Fruit fly (Drosophila melanogaster) whole organism, wandering third instar larva: Measurements from ENCODE around the gene mRpS33.

ENCODE experiments used
- Abd-B ChIP-seq: fragments of >200 bp; optimal IDR thresholded peaks from 2 replicates; lab custom pipeline; 2017; ENCODE audit warnings: missing biosample characterization, missing genetic modification characterization
- CG9705 ChIP-seq: fragments of 200-800 bp; sonication (Bioruptor generic); optimal IDR thresholded peaks from 2 replicates; lab custom pipeline; 2018; ENCODE audit warnings: missing biosample characterization, mild to moderate bottlenecking, missing genetic modification characterization
- Dfd ChIP-seq: fragments of >200 bp; optimal IDR thresholded peaks from 2 replicates; lab custom pipeline; 2017; ENCODE audit warnings: missing biosample characterization, missing genetic modification characterization
- GATAd ChIP-seq: sonication (Bioruptor generic); optimal IDR thresholded peaks from 2 replicates; lab custom pipeline; 2016; ENCODE audit warnings: missing biosample characterization, missing genetic modification characterization
- HLH106 ChIP-seq: fragments of 200-800 bp; optimal IDR thresholded peaks from 3 replicates; lab custom pipeline; 2019; ENCODE audit warnings: missing biosample characterization, mild to moderate bottlenecking, missing genetic modification characterization, moderate library complexity
- Hr78 ChIP-seq: fragments of >200 bp; optimal IDR thresholded peaks from 2 replicates; lab custom pipeline; 2017; ENCODE audit warnings: missing biosample characterization, missing genetic modification characterization
- Hr83 ChIP-seq: fragments of 200-300 bp; sonication (Bioruptor generic); optimal IDR thresholded peaks from 2 replicates; lab custom pipeline; 2016; ENCODE audit warnings: missing biosample characterization, mild to moderate bottlenecking, missing genetic modification characterization, moderate library complexity; ENCODE audit not compliant: poor library complexity, severe bottlenecking
- Jra ChIP-seq: sonication (Bioruptor generic); optimal IDR thresholded peaks from 2 replicates; lab custom pipeline; 2016; ENCODE audit warnings: missing biosample characterization, missing genetic modification characterization
- Mio ChIP-seq: sonication (Bioruptor generic); optimal IDR thresholded peaks from 2 replicates; lab custom pipeline; 2016; ENCODE audit warnings: missing biosample characterization, missing genetic modification characterization
- Myc ChIP-seq: fragments of >200 bp; optimal IDR thresholded peaks from 2 replicates; lab custom pipeline; 2017
- OdsH ChIP-seq: fragments of 200-800 bp; sonication (Bioruptor generic); optimal IDR thresholded peaks from 2 replicates; lab custom pipeline; 2016; ENCODE audit warnings: missing biosample characterization, mild to moderate bottlenecking, missing genetic modification characterization
- Rel ChIP-seq, 2 experiments: fragments of 200-800 bp; sonication (Bioruptor generic) in 1 of 2; optimal IDR thresholded peaks; 2 replicates in 1 of 2; 3 replicates in 1 of 2; lab custom pipeline; 2016 to 2019; ENCODE audit warnings: mild to moderate bottlenecking in 2 of 2, missing biosample characterization in 2 of 2, missing genetic modification characterization in 2 of 2, moderate library complexity in 1 of 2
- Sp1 ChIP-seq: fragments of 200-800 bp; sonication (Bioruptor generic); optimal IDR thresholded peaks from 3 replicates; lab custom pipeline; 2019; ENCODE audit warnings: missing biosample characterization, mild to moderate bottlenecking, missing genetic modification characterization, moderate library complexity
- br ChIP-seq: fragments of 200-800 bp; sonication (Bioruptor generic); optimal IDR thresholded peaks from 2 replicates; lab custom pipeline; 2016; ENCODE audit warnings: missing biosample characterization, missing genetic modification characterization
- dl ChIP-seq, 2 experiments: fragments of 175-275, 200-275 bp in 1 of 2; fragments of 200-275 bp in 1 of 2; sonication (Bioruptor generic); optimal IDR thresholded peaks; lab custom pipeline; 2018; ENCODE audit warnings: mild to moderate bottlenecking in 2 of 2, missing biosample characterization in 2 of 2, missing genetic modification characterization in 2 of 2, moderate library complexity in 2 of 2; ENCODE audit not compliant: partially characterized antibody in 2 of 2, insufficient read depth in 1 of 2
- dmrt93B ChIP-seq: fragments of 200-800 bp; sonication (Bioruptor generic); optimal IDR thresholded peaks from 2 replicates; lab custom pipeline; 2018; ENCODE audit warnings: missing biosample characterization, mild to moderate bottlenecking, missing genetic modification characterization
- dsf ChIP-seq: sonication (Bioruptor generic); optimal IDR thresholded peaks from 2 replicates; lab custom pipeline; 2016; ENCODE audit warnings: missing biosample characterization, missing genetic modification characterization, borderline replicate concordance
- ey ChIP-seq: fragments of 200-800 bp; sonication (Bioruptor generic); optimal IDR thresholded peaks from 2 replicates; lab custom pipeline; 2016; ENCODE audit warnings: missing biosample characterization, missing genetic modification characterization
- foxo ChIP-seq, 2 experiments: fragments of 200-800 bp; sonication (Bioruptor generic); optimal IDR thresholded peaks; 2 replicates in 1 of 2; 3 replicates in 1 of 2; lab custom pipeline; 2016 to 2017; ENCODE audit warnings: missing biosample characterization in 2 of 2, missing genetic modification characterization in 2 of 2
- fru ChIP-seq: fragments of 200-800 bp; sonication (Bioruptor generic); optimal IDR thresholded peaks from 3 replicates; lab custom pipeline; 2016; ENCODE audit warnings: missing biosample characterization, mild to moderate bottlenecking, missing genetic modification characterization
- h ChIP-seq: fragments of 200-800 bp; sonication (Bioruptor generic); optimal IDR thresholded peaks from 3 replicates; lab custom pipeline; 2016; ENCODE audit warnings: missing biosample characterization, mild to moderate bottlenecking, missing genetic modification characterization
- jim ChIP-seq: fragments of 175-275, 200-325 bp; sonication (Bioruptor generic); optimal IDR thresholded peaks from 2 replicates; lab custom pipeline; 2016; ENCODE audit warnings: missing biosample characterization, mild to moderate bottlenecking, missing genetic modification characterization
- lola ChIP-seq: fragments of >200 bp; optimal IDR thresholded peaks from 2 replicates; lab custom pipeline; 2017; ENCODE audit warnings: missing biosample characterization, missing genetic modification characterization
- pan ChIP-seq: fragments of >200 bp; optimal IDR thresholded peaks from 2 replicates; lab custom pipeline; 2017
- psq ChIP-seq: fragments of 200-800 bp; sonication (Bioruptor generic); optimal IDR thresholded peaks from 3 replicates; lab custom pipeline; 2017; ENCODE audit warnings: missing biosample characterization, mild to moderate bottlenecking, missing genetic modification characterization, moderate library complexity
- rgr ChIP-seq: fragments of 200-800 bp; sonication (Bioruptor generic); optimal IDR thresholded peaks from 3 replicates; lab custom pipeline; 2016; ENCODE audit warnings: missing biosample characterization, mild to moderate bottlenecking, missing genetic modification characterization
- sage ChIP-seq: fragments of 200-800 bp; sonication (Bioruptor generic); optimal IDR thresholded peaks from 2 replicates; lab custom pipeline; 2016; ENCODE audit warnings: missing biosample characterization, mild to moderate bottlenecking, missing genetic modification characterization
- sv ChIP-seq: fragments of 200-800 bp; sonication (Bioruptor generic); optimal IDR thresholded peaks from 3 replicates; lab custom pipeline; 2016; ENCODE audit warnings: missing biosample characterization, missing genetic modification characterization
- tai ChIP-seq: sonication (Bioruptor generic); optimal IDR thresholded peaks from 2 replicates; lab custom pipeline; 2016; ENCODE audit warnings: missing biosample characterization, missing genetic modification characterization
- usp ChIP-seq: fragments of >200 bp; optimal IDR thresholded peaks from 2 replicates; lab custom pipeline; 2017; ENCODE audit warnings: missing biosample characterization, missing genetic modification characterization
- woc ChIP-seq: sonication (Bioruptor generic); optimal IDR thresholded peaks from 2 replicates; lab custom pipeline; 2016; ENCODE audit warnings: missing biosample characterization, mild to moderate bottlenecking, missing genetic modification characterization

Gene mRpS33

dm6 chr3R:16442937-16443336, 6.5 kb upstream of the mRpS33 start, which contains the start of the genes Ttc1 and CG14882 (continued):
- TF ChIP-seq OdsH = peak; percentile 91
- peak; percentile 27 for TF ChIP-seq dsf (GFP tag; lab: Kevin White, UChicago)
- no peak for TF ChIP-seq usp
- no peak for TF ChIP-seq jim (GFP tag; lab: Kevin White, UChicago)
- no peak for TF ChIP-seq lola (GFP tag; lab: Kevin White, UChicago)
- TF ChIP-seq sage (GFP tag; lab: Kevin White, UChicago) = no peak
- no peak for TF ChIP-seq dl (GFP tag; optimal IDR thresholded peaks at IDR 0.05; lab: Kevin White, UChicago; ENCODE audit: insufficient read depth in 1 of 2, partially characterized antibody in 2 of 2)
- no peak for TF ChIP-seq GATAd
- TF ChIP-seq Hr78 (GFP tag; lab: Kevin White, UChicago) = no peak
- TF ChIP-seq tai (GFP tag; lab: Kevin White, UChicago) = no peak
- TF ChIP-seq foxo (GFP tag; optimal IDR thresholded peaks at IDR 0.05; lab: Kevin White, UChicago) = peak; percentile 54 to 95

- TF ChIP-seq CG9705 (peak; percentile 27), dl (GFP tag; optimal IDR thresholded peaks at IDR 0.05; lab: Kevin White, UChicago; ENCODE audit: insufficient read depth in 1 of 2, partially characterized antibody in 2 of 2) (no peak), foxo (GFP tag; optimal IDR thresholded peaks at IDR 0.05; lab: Kevin White, UChicago) (peak in 1 of 2 experiments; percentile 36), ey (GFP tag; lab: Kevin White, UChicago) (peak; percentile 6), Hr83 (GFP tag; lab: Kevin White, UChicago) (peak; percentile 50), Myc (lab: Kevin White, UChicago) (peak; percentile 28), sage (GFP tag; lab: Kevin White, UChicago) (no peak), fru (GFP tag; lab: Kevin White, UChicago) (no peak), rgr (GFP tag; lab: Kevin White, UChicago) (peak; percentile 16), h (GFP tag; lab: Kevin White, UChicago) (no peak), woc (peak; percentile 79), br (no peak), Abd-B (GFP tag; lab: Kevin White, UChicago) (no peak), Hr78 (GFP tag; lab: Kevin White, UChicago) (no peak), pan (lab: Kevin White, UChicago) (no peak), HLH106 (tag; lab: Kevin White, UChicago) (peak; percentile 37), Sp1 (GFP tag; lab: Kevin White, UChicago) (peak; percentile 12), sv (GFP tag; lab: Kevin White, UChicago) (peak; percentile 9), Rel (GFP tag; optimal IDR thresholded peaks at IDR 0.05; lab: Kevin White, UChicago) (no peak), Rel (tag; optimal IDR thresholded peaks at IDR 0.05; lab: Kevin White, UChicago) (peak; percentile 45)
These were observed 5.0 kb upstream of the mRpS33 start, which contains the start of gene ema for dm6 chr3R:16441367-16441923. Gene ema (minus strand): TSS chr3R:16441661.

- TF ChIP-seq Abd-B (GFP tag; lab: Kevin White, UChicago) (no peak), Mio (GFP tag; lab: Kevin White, UChicago) (no peak), Hr83 (GFP tag; lab: Kevin White, UChicago) (no peak)
These were observed 1.8 kb downstream of the mRpS33 start, which contains the start of gene CG14881 for dm6 chr3R:16434599-16434998. Gene CG14881 (plus strand): TSS chr3R:16434899.

dm6 chr3R:16432665-16433065, 3.7 kb downstream of the mRpS33 start, which contains the start of gene Fntb:
Gene Fntb (plus strand): TSS chr3R:16432998.
- TF ChIP-seq Jra (GFP tag; lab: Kevin White, UChicago) (peak; percentile 51), psq (GFP tag; lab: Kevin White, UChicago) (peak; percentile 57), OdsH (peak; percentile 65), woc (peak; percentile 48), lola (GFP tag; lab: Kevin White, UChicago) (no peak), sv (GFP tag; lab: Kevin White, UChicago) (peak; percentile 15), Sp1 (GFP tag; lab: Kevin White, UChicago) (peak; percentile 70), rgr (GFP tag; lab: Kevin White, UChicago) (peak; percentile 64), Dfd (GFP tag; lab: Kevin White, UChicago) (no peak), CG9705 (peak; percentile 57), HLH106 (tag; lab: Kevin White, UChicago) (peak; percentile 77), Abd-B (GFP tag; lab: Kevin White, UChicago) (no peak), Rel (GFP tag; optimal IDR thresholded peaks at IDR 0.05; lab: Kevin White, UChicago) (no peak), Rel (tag; optimal IDR thresholded peaks at IDR 0.05; lab: Kevin White, UChicago) (peak; percentile 76), Hr78 (GFP tag; lab: Kevin White, UChicago) (no peak), dsf (GFP tag; lab: Kevin White, UChicago) (no peak), foxo (GFP tag; optimal IDR thresholded peaks at IDR 0.05; lab: Kevin White, UChicago) (peak in 1 of 2 experiments; percentile 78), br (peak; percentile 68), dmrt93B (no peak), ey (GFP tag; lab: Kevin White, UChicago) (peak; percentile 51)
